Worm (Caenorhabditis elegans) whole organism, late embryonic: ENCODE results near the gene F49C5.16.

Source experiments
- ceh-14 ChIP-seq: sonication (generic microtip); optimal IDR thresholded peaks from 2 replicates; lab custom pipeline; 2016; ENCODE audit warnings: missing genotype, missing genetic modification characterization, missing compliant biosample characterization
- ceh-6 ChIP-seq: fragments of 200-800 bp; sonication (Bioruptor generic); optimal IDR thresholded peaks from 2 replicates; lab custom pipeline; 2018; ENCODE audit warnings: mild to moderate bottlenecking, missing genetic modification characterization, missing compliant biosample characterization
- dmd-4 ChIP-seq: sonication (generic microtip); optimal IDR thresholded peaks from 2 replicates; lab custom pipeline; 2016; ENCODE audit warnings: borderline replicate concordance, missing genetic modification characterization, missing compliant biosample characterization
- dve-1 ChIP-seq: sonication (generic microtip); optimal IDR thresholded peaks from 2 replicates; lab custom pipeline; 2017; ENCODE audit warnings: antibody characterized with exemption, mild to moderate bottlenecking, missing genetic modification characterization, missing compliant biosample characterization
- elt-2 ChIP-seq: sonication (generic microtip); optimal IDR thresholded peaks from 2 replicates; lab custom pipeline; 2016; ENCODE audit warnings: missing genetic modification reagents, missing genetic modification characterization, missing compliant biosample characterization
- fkh-10 ChIP-seq: fragments of 150-350 bp; optimal IDR thresholded peaks from 2 replicates; lab custom pipeline; 2014; ENCODE audit warnings: missing biosample characterization, missing genetic modification reagents, missing genetic modification characterization
- hlh-6 ChIP-seq: sonication (generic microtip); optimal IDR thresholded peaks from 2 replicates; lab custom pipeline; 2016; ENCODE audit warnings: missing genotype, missing genetic modification characterization, missing compliant biosample characterization
- nfya-1 ChIP-seq: sonication (generic microtip); optimal IDR thresholded peaks from 2 replicates; lab custom pipeline; 2017; ENCODE audit warnings: missing genetic modification characterization, mild to moderate bottlenecking, missing compliant biosample characterization, antibody characterized with exemption, moderate library complexity
- pat-9 ChIP-seq: fragments of 200-800 bp; sonication (Bioruptor generic); optimal IDR thresholded peaks from 2 replicates; lab custom pipeline; 2018; ENCODE audit warnings: mild to moderate bottlenecking, missing genetic modification characterization, moderate library complexity, missing compliant biosample characterization
- pha-2 ChIP-seq: sonication (generic microtip); optimal IDR thresholded peaks from 2 replicates; lab custom pipeline; 2017; ENCODE audit warnings: mild to moderate bottlenecking, missing genetic modification characterization, missing compliant biosample characterization
- pha-4 ChIP-seq: fragments of 150-350 bp; optimal IDR thresholded peaks from 2 replicates; lab custom pipeline; 2018; ENCODE audit warnings: missing biosample characterization, missing genetic modification reagents, missing genetic modification characterization
- ref-2 ChIP-seq: sonication (generic microtip); optimal IDR thresholded peaks from 2 replicates; lab custom pipeline; 2016; ENCODE audit warnings: missing genetic modification characterization, missing compliant biosample characterization
- sox-2 ChIP-seq: fragments of 200-800 bp; sonication (Bioruptor generic); IDR thresholded peaks from 2 replicates; pipeline ENCODE4 v1.3.6; 2022; ENCODE audit warnings: missing genetic modification reagents, missing genetic modification characterization, missing compliant biosample characterization
- zip-5 ChIP-seq: sonication (generic microtip); optimal IDR thresholded peaks from 2 replicates; lab custom pipeline; 2016; ENCODE audit warnings: missing genetic modification characterization, missing compliant biosample characterization

DNA sequence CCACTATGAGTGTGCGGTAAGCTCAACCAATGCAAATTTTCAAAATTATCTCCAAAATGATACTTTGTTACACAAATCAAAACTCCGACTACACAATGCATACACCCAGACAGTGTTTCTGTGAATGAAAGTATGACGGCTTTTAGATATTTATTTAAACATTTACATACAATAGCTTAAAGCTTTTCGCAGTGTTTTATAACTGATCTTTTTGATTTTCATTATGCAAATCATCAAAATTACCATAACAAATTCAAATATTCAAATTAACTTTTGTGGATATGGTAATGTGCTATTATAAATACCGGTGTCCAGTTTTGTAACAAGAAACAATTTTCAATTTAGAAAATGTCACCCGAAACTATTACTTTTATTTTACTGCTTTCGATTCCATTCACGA, 1.2 kb upstream of the F49C5.16 start, which contains the start of the genes F49C5.5 and F49C5.10:
- TF ChIP-seq ceh-14 (no peak), nfya-1 (tag; lab: Kevin White, UChicago) (no peak), fkh-10 (GFP tag; lab: Kevin White, UChicago) (no peak), ref-2 (tag; lab: Kevin White, UChicago) (no peak), ceh-6 (GFP tag; lab: Kevin White, UChicago) (no peak), dmd-4 (tag; lab: Kevin White, UChicago) (no peak), hlh-6 (no peak), pat-9 (tag; lab: Kevin White, UChicago) (no peak), zip-5 (tag; lab: Kevin White, UChicago) (no peak), dve-1 (tag; lab: Kevin White, UChicago) (no peak), pha-2 (tag; lab: Kevin White, UChicago) (no peak), sox-2 (no peak), elt-2 (tag; lab: Kevin White, UChicago) (no peak), pha-4 (tag; lab: Kevin White, UChicago) (no peak)
